Fruit fly (Drosophila melanogaster) whole organism, wandering third instar larva: ENCODE data around the gene Dora.

Source experiments
- Dfd ChIP-seq: fragments of >200 bp; optimal IDR thresholded peaks from 2 replicates; lab custom pipeline; 2017; ENCODE audit warnings: missing biosample characterization, missing genetic modification characterization
- GATAd ChIP-seq: sonication (Bioruptor generic); optimal IDR thresholded peaks from 2 replicates; lab custom pipeline; 2016; ENCODE audit warnings: missing biosample characterization, missing genetic modification characterization
- Hr78 ChIP-seq: fragments of >200 bp; optimal IDR thresholded peaks from 2 replicates; lab custom pipeline; 2017; ENCODE audit warnings: missing biosample characterization, missing genetic modification characterization
- OdsH ChIP-seq: fragments of 200-800 bp; sonication (Bioruptor generic); optimal IDR thresholded peaks from 2 replicates; lab custom pipeline; 2016; ENCODE audit warnings: missing biosample characterization, mild to moderate bottlenecking, missing genetic modification characterization
- brk ChIP-seq: fragments of 200-800 bp; sonication (Bioruptor generic); optimal IDR thresholded peaks from 2 replicates; lab custom pipeline; 2016; ENCODE audit warnings: missing biosample characterization, mild to moderate bottlenecking, missing genetic modification characterization
- dmrt93B ChIP-seq: fragments of 200-800 bp; sonication (Bioruptor generic); optimal IDR thresholded peaks from 2 replicates; lab custom pipeline; 2018; ENCODE audit warnings: missing biosample characterization, mild to moderate bottlenecking, missing genetic modification characterization
- dsf ChIP-seq: sonication (Bioruptor generic); optimal IDR thresholded peaks from 2 replicates; lab custom pipeline; 2016; ENCODE audit warnings: missing biosample characterization, missing genetic modification characterization, borderline replicate concordance
- h ChIP-seq: fragments of 200-800 bp; sonication (Bioruptor generic); optimal IDR thresholded peaks from 3 replicates; lab custom pipeline; 2016; ENCODE audit warnings: missing biosample characterization, mild to moderate bottlenecking, missing genetic modification characterization
- pan ChIP-seq: fragments of >200 bp; optimal IDR thresholded peaks from 2 replicates; lab custom pipeline; 2017
- psq ChIP-seq: fragments of 200-800 bp; sonication (Bioruptor generic); optimal IDR thresholded peaks from 3 replicates; lab custom pipeline; 2017; ENCODE audit warnings: missing biosample characterization, mild to moderate bottlenecking, missing genetic modification characterization, moderate library complexity
- sage ChIP-seq: fragments of 200-800 bp; sonication (Bioruptor generic); optimal IDR thresholded peaks from 2 replicates; lab custom pipeline; 2016; ENCODE audit warnings: missing biosample characterization, mild to moderate bottlenecking, missing genetic modification characterization
- tai ChIP-seq: sonication (Bioruptor generic); optimal IDR thresholded peaks from 2 replicates; lab custom pipeline; 2016; ENCODE audit warnings: missing biosample characterization, missing genetic modification characterization
- usp ChIP-seq: fragments of >200 bp; optimal IDR thresholded peaks from 2 replicates; lab custom pipeline; 2017; ENCODE audit warnings: missing biosample characterization, missing genetic modification characterization
- woc ChIP-seq: sonication (Bioruptor generic); optimal IDR thresholded peaks from 2 replicates; lab custom pipeline; 2016; ENCODE audit warnings: missing biosample characterization, mild to moderate bottlenecking, missing genetic modification characterization

DNA sequence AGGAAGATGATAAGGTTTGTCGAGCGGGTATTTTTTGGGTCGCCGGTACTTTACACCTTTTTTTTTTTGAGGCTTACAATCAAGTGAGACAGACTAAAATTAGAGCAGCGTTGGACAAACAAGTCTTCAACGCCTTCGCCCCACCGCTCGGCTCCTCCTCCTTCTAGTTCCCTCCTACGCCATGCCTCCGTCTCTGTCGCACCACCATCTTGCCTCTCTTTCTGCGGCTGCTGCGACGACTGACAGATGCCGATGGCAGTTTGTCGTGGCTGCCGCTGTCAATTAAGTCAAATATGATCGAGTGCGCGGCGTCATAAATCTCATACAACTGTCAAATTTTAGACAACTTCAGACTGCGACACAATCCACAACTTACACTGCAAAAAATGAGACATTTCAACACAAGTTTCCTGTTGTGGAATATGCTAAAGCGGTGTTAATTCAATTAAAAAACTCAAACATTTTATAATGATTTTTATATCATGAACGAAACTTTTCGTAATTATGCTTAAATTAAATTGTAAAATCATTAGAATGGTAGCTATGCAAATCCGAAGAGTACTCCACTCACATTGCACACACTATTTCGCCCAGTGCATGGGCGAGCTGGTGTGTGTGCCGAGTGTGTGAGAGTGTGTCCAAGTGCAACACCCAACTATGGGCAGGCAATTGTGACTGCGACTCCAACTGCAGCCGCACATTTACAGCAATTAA is 57.0 kb downstream of the Dora start:
- TF ChIP-seq usp (GFP tag; lab: Kevin White, UChicago) (no peak), tai (GFP tag; lab: Kevin White, UChicago) (no peak), h (peak; percentile 6), GATAd (GFP tag; lab: Kevin White, UChicago) (no peak), dsf (GFP tag; lab: Kevin White, UChicago) (no peak), woc (no peak), psq (GFP tag; lab: Kevin White, UChicago) (no peak), pan (lab: Kevin White, UChicago) (no peak), dmrt93B (no peak), Hr78 (GFP tag; lab: Kevin White, UChicago) (no peak), OdsH (no peak), brk (GFP tag; lab: Kevin White, UChicago) (no peak), Dfd (GFP tag; lab: Kevin White, UChicago) (no peak), sage (GFP tag; lab: Kevin White, UChicago) (no peak)
